Worm (Caenorhabditis elegans): ENCODE data around the gene Y9C9A.16.

- TF ChIP-seq dao-5 (tag; optimal IDR thresholded peaks at IDR 0.05): no peak
- TF ChIP-seq him-1 (tag; optimal IDR thresholded peaks at IDR 0.05): no peak
Observed at ce11 chrIV:4953887-4954286, 22.0 kb downstream of the Y9C9A.16 start, which contains the start of gene str-163.

Measured in whole organism, L4/young adult.